Worm (Caenorhabditis elegans): ENCODE data around the gene dod-22.

The dod-22 gene

ce11 chrIV:12948470-12948869, 16.7 kb upstream of the dod-22 start, which contains the start of gene F55G11.10:
Gene F55G11.10, plus strand, starts transcription at chrIV:12948770.
- no peak for TF ChIP-seq snpc-4 (tag; optimal IDR thresholded peaks at IDR 0.05)
- no peak for TF ChIP-seq hmg-1.1 (GFP tag; IDR thresholded peaks at IDR 0.05)
- TF ChIP-seq R02D3.7 (tag; optimal IDR thresholded peaks at IDR 0.05), result no peak

- TF ChIP-seq mep-1 (tag; optimal IDR thresholded peaks at IDR 0.05) (no peak), unc-62 (GFP tag; optimal IDR thresholded peaks at IDR 0.05 in 1 of 2) (no peak), unc-62 (tag; optimal IDR thresholded peaks at IDR 0.05) (no peak), gei-8 (GFP tag; optimal IDR thresholded peaks at IDR 0.05) (no peak), unc-130 (GFP tag; optimal IDR thresholded peaks at IDR 0.05) (no peak), tag-97 (GFP tag; IDR thresholded peaks at IDR 0.05) (no peak), nhr-76 (tag; optimal IDR thresholded peaks at IDR 0.05) (no peak), lin-15B (tag; optimal IDR thresholded peaks at IDR 0.05) (no peak), R02D3.7 (tag; optimal IDR thresholded peaks at IDR 0.05) (no peak), mes-2 (tag; optimal IDR thresholded peaks at IDR 0.05; ENCODE audit: poor library complexity, severe bottlenecking) (no peak), F49E8.2 (tag; optimal IDR thresholded peaks at IDR 0.05; ENCODE audit: borderline replicate concordance) (no peak)
These were observed 7.4 kb upstream of the dod-22 start, which contains the start of gene F55G11.6 for ce11 chrIV:12957730-12958129. Gene F55G11.6, plus strand, starts transcription at chrIV:12958030.

ce11 chrIV:12960136-12960535, 5.0 kb upstream of the dod-22 start, which contains the start of gene F55G11.7:
Gene F55G11.7, plus strand, starts transcription at chrIV:12960436.
- peak in 1 of 2 experiments; percentile 39 for TF ChIP-seq unc-62 (GFP tag; optimal IDR thresholded peaks at IDR 0.05 in 1 of 2)
- TF ChIP-seq unc-62 (tag; optimal IDR thresholded peaks at IDR 0.05), result no peak
- no peak for TF ChIP-seq mdl-1 (tag; optimal IDR thresholded peaks at IDR 0.05)
- no peak for TF ChIP-seq ceh-82 (tag; optimal IDR thresholded peaks at IDR 0.05)

- TF ChIP-seq mep-1 (tag; optimal IDR thresholded peaks at IDR 0.05) (no peak), madf-5 (GFP tag; IDR thresholded peaks at IDR 0.05) (no peak), nhr-11 (tag; optimal IDR thresholded peaks at IDR 0.05) (no peak), mdl-1 (tag; optimal IDR thresholded peaks at IDR 0.05) (no peak), fkh-10 (GFP tag; optimal IDR thresholded peaks at IDR 0.05) (no peak), F10B5.3 (tag; optimal IDR thresholded peaks at IDR 0.05) (no peak), nhr-6 (tag; optimal IDR thresholded peaks at IDR 0.05) (peak; percentile 82), zip-11 (GFP tag; IDR thresholded peaks at IDR 0.05) (no peak), duxl-1 (tag; optimal IDR thresholded peaks at IDR 0.05; ENCODE audit: poor library complexity) (no peak), ces-1 (GFP tag; optimal IDR thresholded peaks at IDR 0.05) (no peak), daf-16 (GFP tag; optimal IDR thresholded peaks at IDR 0.05) (no peak), daf-16 (tag; optimal IDR thresholded peaks at IDR 0.05) (peak; percentile 94), dmd-6 (GFP tag; IDR thresholded peaks at IDR 0.05) (0 out of 2 replicates have a peak, but pooled peaks have one; percentile 20), ZK337.2 (GFP tag; IDR thresholded peaks at IDR 0.05) (no peak), nhr-28 (tag; optimal IDR thresholded peaks at IDR 0.05) (peak; percentile 62), nhr-41 (GFP tag; IDR thresholded peaks at IDR 0.05) (no peak), F44E2.7 (GFP tag; IDR thresholded peaks at IDR 0.05) (no peak), php-3 (GFP tag; IDR thresholded peaks at IDR 0.05) (no peak), aly-2 (tag; optimal IDR thresholded peaks at IDR 0.05) (no peak), ztf-11 (tag; optimal IDR thresholded peaks at IDR 0.05) (no peak), ztf-7 (tag; optimal IDR thresholded peaks at IDR 0.05) (no peak), zag-1 (tag; optimal IDR thresholded peaks at IDR 0.05) (no peak), unc-39 (tag; optimal IDR thresholded peaks at IDR 0.05) (no peak), unc-130 (GFP tag; optimal IDR thresholded peaks at IDR 0.05) (no peak), tra-1 (GFP tag; IDR thresholded peaks at IDR 0.05) (no peak), cey-2 (tag; optimal IDR thresholded peaks at IDR 0.05; ENCODE audit: borderline replicate concordance, insufficient read depth) (no peak), pqm-1 (tag; optimal IDR thresholded peaks at IDR 0.05) (peak; percentile 84), dmd-8 (GFP tag; IDR thresholded peaks at IDR 0.05) (no peak), lin-29 (GFP tag; IDR thresholded peaks at IDR 0.05) (no peak), egl-43 (GFP tag; IDR thresholded peaks at IDR 0.05) (no peak), lin-15B (tag; optimal IDR thresholded peaks at IDR 0.05) (no peak), hif-1 (tag; optimal IDR thresholded peaks at IDR 0.05) (no peak), nhr-102 (tag; optimal IDR thresholded peaks at IDR 0.05) (no peak), mdt-29 (GFP tag; IDR thresholded peaks at IDR 0.05) (no peak), saeg-2 (GFP tag; IDR thresholded peaks at IDR 0.05) (no peak)
These were observed 2.6 kb upstream of the dod-22 start, which contains the start of gene F55G11.8 for ce11 chrIV:12962564-12962963. Gene F55G11.8, plus strand, starts transcription at chrIV:12962808.
